Fruit fly (Drosophila melanogaster) whole organism, adult: ENCODE data around the gene CG7483.

Experiments used
- CG12768 ChIP-seq: fragments of 200-800 bp; sonication (Bioruptor generic); optimal IDR thresholded peaks from 2 replicates; lab custom pipeline; 2017; ENCODE audit warnings: missing biosample characterization, missing genetic modification characterization, mild to moderate bottlenecking, moderate library complexity, missing genetic modification reagents
- CG33017 ChIP-seq: fragments of 200-800 bp; sonication (Bioruptor generic); optimal IDR thresholded peaks from 2 replicates; lab custom pipeline; 2018; ENCODE audit warnings: missing biosample characterization, mild to moderate bottlenecking, missing genetic modification characterization, moderate library complexity
- Crg-1 ChIP-seq: fragments of 200-800 bp; sonication (Bioruptor generic); optimal IDR thresholded peaks from 2 replicates; lab custom pipeline; 2016; ENCODE audit warnings: missing biosample characterization, missing genetic modification characterization
- bab1 ChIP-seq: fragments of 200-800 bp; sonication (Bioruptor generic); optimal IDR thresholded peaks from 3 replicates; lab custom pipeline; 2019; ENCODE audit warnings: missing biosample characterization, mild to moderate bottlenecking, missing genetic modification characterization, moderate library complexity
- kay ChIP-seq: fragments of 200-800 bp; sonication (Bioruptor generic); peaks from one replicate; lab custom pipeline; 2016; ENCODE audit warnings: missing biosample characterization, missing genetic modification characterization, borderline replicate concordance
- ovo ChIP-seq: fragments of 200-800 bp; sonication (Bioruptor generic); optimal IDR thresholded peaks from 2 replicates; lab custom pipeline; 2016; ENCODE audit warnings: missing biosample characterization, missing genetic modification characterization
- toe ChIP-seq: fragments of 200-800 bp; sonication (Bioruptor generic); optimal IDR thresholded peaks from 2 replicates; lab custom pipeline; 2016; ENCODE audit warnings: missing biosample characterization, missing genetic modification characterization

DNA sequence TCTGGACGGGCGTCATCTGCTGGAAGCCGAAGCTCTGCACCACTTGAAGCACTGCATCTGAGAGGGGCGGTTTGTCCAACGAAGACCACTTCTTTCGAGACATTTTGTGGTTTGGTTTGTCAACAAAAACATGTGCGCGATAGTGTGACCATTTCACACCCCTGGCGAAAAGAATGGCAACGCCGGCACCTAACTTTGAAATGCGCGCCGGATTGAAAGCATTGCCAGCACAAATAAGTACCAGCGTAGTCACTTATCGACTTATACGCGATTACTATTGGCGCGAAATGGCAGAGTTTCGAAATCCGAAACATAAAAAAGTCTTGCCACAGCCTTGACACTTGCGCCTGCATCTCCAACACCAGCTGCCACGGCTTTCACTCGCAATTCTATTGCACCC is 43.3 kb upstream of the CG7483 start, which contains the start of gene CG9630:
- TF ChIP-seq ovo (GFP tag; lab: Kevin White, UChicago) (no peak), kay (GFP tag; lab: Kevin White, UChicago) (no peak), bab1 (GFP tag; lab: Kevin White, UChicago) (peak; percentile 56), Crg-1 (GFP tag; lab: Kevin White, UChicago) (no peak), CG33017 (tag; lab: Kevin White, UChicago) (no peak), toe (no peak), CG12768 (GFP tag; lab: Kevin White, UChicago) (no peak)
